Fruit fly (Drosophila melanogaster) whole organism, prepupa: ENCODE measurements around the gene CG7408.

Experiments
- Blimp-1 ChIP-seq: fragments of 200-800 bp; sonication (Bioruptor generic); optimal IDR thresholded peaks from 3 replicates; lab custom pipeline; 2017; ENCODE audit warnings: missing biosample characterization, missing genetic modification characterization, mild to moderate bottlenecking, moderate library complexity, missing genetic modification reagents
- CG10669 ChIP-seq: fragments of 200-800 bp; sonication (Bioruptor generic); optimal IDR thresholded peaks from 3 replicates; lab custom pipeline; 2018; ENCODE audit warnings: missing biosample characterization, mild to moderate bottlenecking, missing genetic modification characterization, moderate library complexity
- CG11762 ChIP-seq: fragments of 200-800 bp; sonication (Bioruptor generic); optimal IDR thresholded peaks from 3 replicates; lab custom pipeline; 2016; ENCODE audit warnings: missing biosample characterization, missing genetic modification characterization; ENCODE audit not compliant: insufficient read depth
- CG15336 ChIP-seq: fragments of 200-800 bp; sonication (Bioruptor generic); IDR thresholded peaks from 2 replicates; pipeline ENCODE4 v1.3.6; 2022; ENCODE audit warnings: missing biosample characterization, missing genetic modification characterization
- CG16779 ChIP-seq: fragments of 200-800 bp; sonication (Bioruptor generic); optimal IDR thresholded peaks from 3 replicates; lab custom pipeline; 2017; ENCODE audit warnings: missing biosample characterization, mild to moderate bottlenecking, missing genetic modification characterization
- CG32006 ChIP-seq: fragments of 200-800 bp; sonication (Bioruptor generic); optimal IDR thresholded peaks from 3 replicates; lab custom pipeline; 2017; ENCODE audit warnings: missing biosample characterization, mild to moderate bottlenecking, missing genetic modification characterization
- CG34406 ChIP-seq: fragments of 200-800 bp; sonication (Bioruptor generic); optimal IDR thresholded peaks from 3 replicates; lab custom pipeline; 2016; ENCODE audit warnings: missing biosample characterization, missing genetic modification characterization
- CG3919 ChIP-seq: fragments of 200-800 bp; sonication (Bioruptor generic); optimal IDR thresholded peaks from 3 replicates; lab custom pipeline; 2016; ENCODE audit warnings: missing biosample characterization, missing genetic modification characterization
- CG4318 ChIP-seq: fragments of 200-800 bp; sonication (Bioruptor generic); optimal IDR thresholded peaks from 3 replicates; lab custom pipeline; 2017; ENCODE audit warnings: missing biosample characterization, mild to moderate bottlenecking, missing genetic modification characterization
- CG6163 ChIP-seq: fragments of 200-800 bp; sonication (Bioruptor generic); IDR thresholded peaks from 3 replicates; pipeline ENCODE4 v1.3.6; 2022; ENCODE audit warnings: missing biosample characterization, missing genetic modification characterization
- CG6808 ChIP-seq: fragments of 200-800 bp; sonication (Bioruptor generic); optimal IDR thresholded peaks from 3 replicates; lab custom pipeline; 2017; ENCODE audit warnings: missing biosample characterization, missing genetic modification characterization, mild to moderate bottlenecking, moderate library complexity, missing genetic modification reagents
- CG8632 ChIP-seq: fragments of 200-800 bp; sonication (Bioruptor generic); optimal IDR thresholded peaks from 3 replicates; lab custom pipeline; 2016; ENCODE audit warnings: missing biosample characterization, missing genetic modification characterization
- CG9139 ChIP-seq: fragments of 200-800 bp; sonication (Bioruptor generic); optimal IDR thresholded peaks from 3 replicates; lab custom pipeline; 2017; ENCODE audit warnings: missing biosample characterization, mild to moderate bottlenecking, missing genetic modification characterization
- Eip75B ChIP-seq: fragments of 200-800 bp; sonication (Bioruptor generic); optimal IDR thresholded peaks from 3 replicates; lab custom pipeline; 2016; ENCODE audit warnings: missing biosample characterization, missing genetic modification characterization
- Eip93F ChIP-seq: fragments of 200-800 bp; sonication (Bioruptor generic); optimal IDR thresholded peaks from 2 replicates; lab custom pipeline; 2016; ENCODE audit warnings: missing biosample characterization, mild to moderate bottlenecking, missing genetic modification characterization
- Ets96B ChIP-seq: fragments of 200-800 bp; optimal IDR thresholded peaks from 2 replicates; lab custom pipeline; 2019; ENCODE audit warnings: missing biosample characterization, mild to moderate bottlenecking, missing genetic modification characterization, moderate library complexity
- Gug ChIP-seq: fragments of 200-800 bp; sonication (Bioruptor generic); IDR thresholded peaks from 2 replicates; pipeline ENCODE4 v1.3.6; 2022; ENCODE audit warnings: missing biosample characterization, missing genetic modification characterization
- Hr38 ChIP-seq: sonication (Bioruptor generic); optimal IDR thresholded peaks from 2 replicates; lab custom pipeline; 2016; ENCODE audit warnings: missing biosample characterization, missing genetic modification characterization
- Hr39 ChIP-seq: fragments of 200-800 bp; sonication (Bioruptor generic); optimal IDR thresholded peaks from 2 replicates; lab custom pipeline; 2016; ENCODE audit warnings: missing biosample characterization, missing genetic modification characterization
- Met ChIP-seq: fragments of 200-800 bp; sonication (Bioruptor generic); optimal IDR thresholded peaks from 3 replicates; lab custom pipeline; 2016; ENCODE audit warnings: missing biosample characterization, missing genetic modification characterization
- OdsH ChIP-seq: fragments of 200-800 bp; sonication (Bioruptor generic); optimal IDR thresholded peaks from 3 replicates; lab custom pipeline; 2016; ENCODE audit warnings: missing biosample characterization, missing genetic modification characterization
- achi ChIP-seq: fragments of 200-800 bp; sonication (Bioruptor generic); optimal IDR thresholded peaks from 3 replicates; lab custom pipeline; 2016; ENCODE audit warnings: missing biosample characterization, missing genetic modification characterization
- acj6 ChIP-seq: fragments of 200-800 bp; sonication (Bioruptor generic); optimal IDR thresholded peaks from 3 replicates; lab custom pipeline; 2016; ENCODE audit warnings: missing biosample characterization, missing genetic modification characterization
- cyc ChIP-seq: fragments of 200-800 bp; sonication (Bioruptor generic); optimal IDR thresholded peaks from 3 replicates; lab custom pipeline; 2016; ENCODE audit warnings: missing biosample characterization, missing genetic modification characterization
- dsx ChIP-seq: fragments of 200-800 bp; optimal IDR thresholded peaks from 3 replicates; lab custom pipeline; 2019; ENCODE audit warnings: missing biosample characterization, mild to moderate bottlenecking, missing genetic modification characterization, moderate library complexity; ENCODE audit not compliant: poor library complexity, severe bottlenecking
- eg ChIP-seq: fragments of 200-800 bp; sonication (Bioruptor generic); IDR thresholded peaks from 3 replicates; pipeline ENCODE4 v1.3.6; 2022; ENCODE audit warnings: missing biosample characterization, missing genetic modification characterization
- fd85E ChIP-seq: fragments of 200-800 bp; sonication (Bioruptor generic); optimal IDR thresholded peaks from 3 replicates; lab custom pipeline; 2016; ENCODE audit warnings: missing biosample characterization, missing genetic modification characterization
- fkh ChIP-seq: fragments of 200-800 bp; sonication (Bioruptor generic); optimal IDR thresholded peaks from 3 replicates; lab custom pipeline; 2017; ENCODE audit warnings: missing biosample characterization, mild to moderate bottlenecking, missing genetic modification characterization, moderate library complexity
- lz ChIP-seq: fragments of 200-800 bp; sonication (Bioruptor generic); optimal IDR thresholded peaks from 3 replicates; lab custom pipeline; 2016; ENCODE audit warnings: missing biosample characterization, missing genetic modification characterization
- net ChIP-seq: fragments of 200-800 bp; sonication (Bioruptor generic); optimal IDR thresholded peaks from 3 replicates; lab custom pipeline; 2016; ENCODE audit warnings: missing biosample characterization, missing genetic modification characterization
- spab ChIP-seq: fragments of 200-800 bp; sonication (Bioruptor generic); optimal IDR thresholded peaks from 2 replicates; lab custom pipeline; 2017; ENCODE audit warnings: missing biosample characterization, mild to moderate bottlenecking, missing genetic modification characterization, missing genetic modification reagents
- ss ChIP-seq, 2 experiments: fragments of 200-800 bp; sonication (Bioruptor generic); optimal IDR thresholded peaks; 2 replicates in 1 of 2; 3 replicates in 1 of 2; lab custom pipeline; 2017 to 2018; ENCODE audit warnings: mild to moderate bottlenecking in 2 of 2, missing biosample characterization in 2 of 2, missing genetic modification characterization in 2 of 2, moderate library complexity in 1 of 2
- svp ChIP-seq: fragments of 200-800 bp; sonication (Bioruptor generic); peaks from one replicate; lab custom pipeline; 2016; ENCODE audit warnings: missing biosample characterization, missing genetic modification characterization
- topi ChIP-seq: fragments of 200-800 bp; sonication (Bioruptor generic); optimal IDR thresholded peaks from 3 replicates; lab custom pipeline; 2016; ENCODE audit warnings: missing biosample characterization, missing genetic modification characterization

Gene CG7408

dm6 chr3L:17926575-17927276, 47.8 kb downstream of the CG7408 start (continued):
- no peak for TF ChIP-seq CG15336
- peak; percentile 57 for TF ChIP-seq CG34406
- no peak for TF ChIP-seq Hr39
- TF ChIP-seq fd85E: no peak
- peak; percentile 49 for TF ChIP-seq CG3919 (GFP tag; lab: Kevin White, UChicago)
- peak in 1 of 2 experiments; percentile 66 for TF ChIP-seq ss (GFP tag; optimal IDR thresholded peaks at IDR 0.05; lab: Kevin White, UChicago)
- peak; percentile 40 for TF ChIP-seq Met (GFP tag; lab: Kevin White, UChicago)
- peak; percentile 52 for TF ChIP-seq acj6 (GFP tag; lab: Kevin White, UChicago)
- no peak for TF ChIP-seq CG4318 (GFP tag; lab: Kevin White, UChicago)
- peak; percentile 62 for TF ChIP-seq spab
- TF ChIP-seq Eip93F (GFP tag; lab: Kevin White, UChicago): no peak
- TF ChIP-seq CG16779 (tag; lab: Kevin White, UChicago): no peak
- TF ChIP-seq topi: peak; percentile 21
- peak; percentile 46 for TF ChIP-seq achi (GFP tag; lab: Kevin White, UChicago)
- peak; percentile 8 for TF ChIP-seq cyc
- peak; percentile 56 for TF ChIP-seq dsx (GFP tag; lab: Kevin White, UChicago)
- TF ChIP-seq lz (GFP tag; lab: Kevin White, UChicago): no peak
- peak; percentile 5 for TF ChIP-seq CG32006 (GFP tag; lab: Kevin White, UChicago)
- TF ChIP-seq CG9139 (GFP tag; lab: Kevin White, UChicago): peak; percentile 41
- TF ChIP-seq CG8632 (GFP tag; lab: Kevin White, UChicago): peak; percentile 51
- TF ChIP-seq Hr38 (GFP tag; lab: Kevin White, UChicago): no peak
- TF ChIP-seq Ets96B (tag; lab: Kevin White, UChicago): peak; percentile 65

- TF ChIP-seq CG10669 (GFP tag; lab: Kevin White, UChicago) (no peak), svp (peak; percentile 59)
- TF ChIP-seq, all 60 proteins: peak for 1
Measured at dm6 chr3L:17928106-17928505, 49.2 kb downstream of the CG7408 start.

- TF ChIP-seq Hr38 (GFP tag; lab: Kevin White, UChicago) (no peak), svp (peak; percentile 23)
Measured at dm6 chr3L:17929697-17930581, 51.0 kb downstream of the CG7408 start.

dm6 chr3L:17931887-17932286, 53.0 kb downstream of the CG7408 start:
- TF ChIP-seq CG11762 (GFP tag; lab: Kevin White, UChicago) (no peak), fkh (GFP tag; lab: Kevin White, UChicago) (no peak), achi (GFP tag; lab: Kevin White, UChicago) (no peak), lz (GFP tag; lab: Kevin White, UChicago) (no peak), acj6 (GFP tag; lab: Kevin White, UChicago) (no peak)

- no peak for TF ChIP-seq CG6808 (GFP tag; lab: Kevin White, UChicago)
- no peak for TF ChIP-seq OdsH (GFP tag; lab: Kevin White, UChicago)
- no peak for TF ChIP-seq net
- TF ChIP-seq CG6163 (GFP tag; lab: Robert Waterston, UW): no peak
- no peak for TF ChIP-seq Blimp-1 (GFP tag; lab: Kevin White, UChicago)
- TF ChIP-seq CG15336: no peak
- TF ChIP-seq Eip75B (GFP tag; lab: Kevin White, UChicago): no peak
- TF ChIP-seq fd85E: no peak
- no peak for TF ChIP-seq Hr38 (GFP tag; lab: Kevin White, UChicago)
- TF ChIP-seq CG34406: no peak
- no peak for TF ChIP-seq Eip93F (GFP tag; lab: Kevin White, UChicago)
- no peak for TF ChIP-seq svp
- no peak for TF ChIP-seq lz (GFP tag; lab: Kevin White, UChicago)
- no peak for TF ChIP-seq CG9139 (GFP tag; lab: Kevin White, UChicago)
- TF ChIP-seq CG3919 (GFP tag; lab: Kevin White, UChicago): no peak
- TF ChIP-seq Hr39: no peak
- no peak for TF ChIP-seq Gug (GFP tag; lab: Robert Waterston, UW)
- TF ChIP-seq eg: no peak
- TF ChIP-seq, all 60 proteins: peak for 0
Measured at dm6 chr3L:17933065-17933464, 54.2 kb downstream of the CG7408 start.
